Worm (Caenorhabditis elegans) whole organism, L4 larva: ENCODE measurements around the gene sumv-1.
A peak's percentile ranks its signal among the peaks of the same experiment; 100 is the strongest.

Source experiments
- F26F4.8 ChIP-seq: fragments of 200-800 bp; sonication (Bioruptor generic); conservative IDR thresholded peaks from 2 replicates; pipeline ENCODE4 v1.3.6; 2022; ENCODE audit warnings: missing genetic modification characterization, missing compliant biosample characterization
- F37D6.2 ChIP-seq: sonication (generic microtip); optimal IDR thresholded peaks from 2 replicates; lab custom pipeline; 2016; ENCODE audit warnings: mild to moderate bottlenecking, missing genetic modification characterization, missing compliant biosample characterization
- Y105C5A.15 ChIP-seq: fragments of 200-800 bp; sonication (Bioruptor generic); IDR thresholded peaks from 2 replicates; pipeline ENCODE4 v1.3.6; 2022; ENCODE audit warnings: missing genetic modification characterization, missing compliant biosample characterization
- Y48G9A.11 ChIP-seq: fragments of 200-800 bp; sonication (Bioruptor generic); IDR thresholded peaks from 2 replicates; pipeline ENCODE4 v1.3.6; 2022; ENCODE audit warnings: missing genetic modification reagents, missing genetic modification characterization, missing compliant biosample characterization
- ama-1 ChIP-seq: fragments of 150-350 bp; optimal IDR thresholded peaks from 2 replicates; lab custom pipeline; 2014; ENCODE audit warnings: inconsistent platforms, mixed read lengths
- ceh-82 ChIP-seq: sonication (generic microtip); optimal IDR thresholded peaks from 2 replicates; lab custom pipeline; 2017; ENCODE audit warnings: missing biosample characterization, missing genetic modification characterization
- daf-16 ChIP-seq, 3 experiments: sonication (generic microtip); optimal IDR thresholded peaks; 2 replicates each; lab custom pipeline; 2016 to 2017; ENCODE audit warnings: missing genetic modification characterization in 3 of 3, missing genetic modification reagents in 3 of 3, mild to moderate bottlenecking in 2 of 3, missing compliant biosample characterization in 2 of 3, missing biosample characterization in 1 of 3, moderate library complexity in 1 of 3
- dmd-9 ChIP-seq: fragments of 200-800 bp; sonication (Bioruptor generic); IDR thresholded peaks from 2 replicates; pipeline ENCODE4 v1.3.6; 2022; ENCODE audit warnings: missing genetic modification reagents, missing genetic modification characterization, missing compliant biosample characterization
- egl-43 ChIP-seq: fragments of 200-800 bp; sonication (Bioruptor generic); IDR thresholded peaks from 2 replicates; pipeline ENCODE4 v1.3.6; 2022; ENCODE audit warnings: missing genetic modification reagents, missing genetic modification characterization, missing compliant biosample characterization
- hlh-11 ChIP-seq: fragments of 200-800 bp; sonication (Bioruptor generic); optimal IDR thresholded peaks from 2 replicates; lab custom pipeline; 2018; ENCODE audit warnings: mild to moderate bottlenecking, missing genetic modification characterization, missing compliant biosample characterization
- hmg-1.1 ChIP-seq: fragments of 200-800 bp; sonication (Bioruptor generic); IDR thresholded peaks from 2 replicates; pipeline ENCODE4 v1.3.6; 2022; ENCODE audit warnings: missing genetic modification reagents, missing genetic modification characterization, missing compliant biosample characterization
- lin-15B ChIP-seq: fragments of 150-350 bp; sonication (generic microtip); optimal IDR thresholded peaks from 3 replicates; lab custom pipeline; 2014; ENCODE audit warnings: missing biosample characterization, missing genetic modification characterization
- lin-39 ChIP-seq: fragments of 150-350 bp; optimal IDR thresholded peaks from 2 replicates; lab custom pipeline; 2014; ENCODE audit warnings: missing biosample characterization, missing genetic modification reagents, missing genetic modification characterization
- lsy-2 ChIP-seq, 2 experiments: fragments of 150-350 bp in 1 of 2; sonication (generic microtip) in 1 of 2; optimal IDR thresholded peaks; 2 replicates each; lab custom pipeline; 2014 to 2017; ENCODE audit warnings: missing biosample characterization in 2 of 2, missing genetic modification characterization in 2 of 2
- mdl-1 ChIP-seq, 2 experiments: fragments of 150-350 bp in 1 of 2; sonication (generic microtip) in 1 of 2; optimal IDR thresholded peaks; 2 replicates each; lab custom pipeline; 2014 to 2017; ENCODE audit warnings: missing biosample characterization in 2 of 2, missing genetic modification characterization in 2 of 2
- mep-1 ChIP-seq: fragments of 150-350 bp; sonication (generic microtip); optimal IDR thresholded peaks from 3 replicates; lab custom pipeline; 2014; ENCODE audit warnings: missing biosample characterization, missing genetic modification characterization
- mes-2 ChIP-seq: sonication (generic microtip); optimal IDR thresholded peaks from 2 replicates; lab custom pipeline; 2016; ENCODE audit warnings: missing genotype, mild to moderate bottlenecking, missing genetic modification characterization, missing compliant biosample characterization; ENCODE audit not compliant: poor library complexity, severe bottlenecking
- mxl-3 ChIP-seq: fragments of 200-800 bp; sonication (Bioruptor generic); optimal IDR thresholded peaks from 2 replicates; lab custom pipeline; 2018; ENCODE audit warnings: mild to moderate bottlenecking, missing genetic modification characterization, missing compliant biosample characterization
- nhr-102 ChIP-seq: sonication (generic microtip); optimal IDR thresholded peaks from 2 replicates; lab custom pipeline; 2016; ENCODE audit warnings: mild to moderate bottlenecking, missing genetic modification characterization, moderate library complexity, missing compliant biosample characterization
- nhr-111 ChIP-seq: fragments of 200-800 bp; sonication (Bioruptor generic); optimal IDR thresholded peaks from 2 replicates; lab custom pipeline; 2018; ENCODE audit warnings: mild to moderate bottlenecking, missing genetic modification characterization, missing compliant biosample characterization
- nhr-25 ChIP-seq: sonication (generic microtip); optimal IDR thresholded peaks from 2 replicates; lab custom pipeline; 2017; ENCODE audit warnings: missing genetic modification characterization, mild to moderate bottlenecking, missing compliant biosample characterization, antibody characterized with exemption, moderate library complexity, borderline replicate concordance; ENCODE audit not compliant: insufficient read depth
- nhr-42 ChIP-seq: fragments of 200-800 bp; sonication (Bioruptor generic); IDR thresholded peaks from 2 replicates; pipeline ENCODE4 v1.3.6; 2022; ENCODE audit warnings: missing genetic modification characterization, missing compliant biosample characterization
- nhr-48 ChIP-seq: sonication (generic microtip); optimal IDR thresholded peaks from 2 replicates; lab custom pipeline; 2016; ENCODE audit warnings: mild to moderate bottlenecking, missing genetic modification characterization, missing compliant biosample characterization
- nhr-6 ChIP-seq: fragments of 150-350 bp; optimal IDR thresholded peaks from 2 replicates; lab custom pipeline; 2014; ENCODE audit warnings: missing biosample characterization, missing genetic modification characterization
- nhr-77 ChIP-seq: fragments of 150-350 bp; optimal IDR thresholded peaks from 2 replicates; lab custom pipeline; 2014; ENCODE audit warnings: missing biosample characterization, missing genetic modification characterization
- pqm-1 ChIP-seq: sonication (generic microtip); optimal IDR thresholded peaks from 2 replicates; lab custom pipeline; 2017; ENCODE audit warnings: missing biosample characterization, missing genetic modification characterization
- rbr-2 ChIP-seq: sonication (generic microtip); optimal IDR thresholded peaks from 2 replicates; lab custom pipeline; 2016; ENCODE audit warnings: missing genotype, missing genetic modification characterization, missing compliant biosample characterization
- sdz-12 ChIP-seq: fragments of 200-800 bp; sonication (Bioruptor generic); optimal IDR thresholded peaks from 2 replicates; lab custom pipeline; 2018; ENCODE audit warnings: mild to moderate bottlenecking, missing genetic modification characterization, missing compliant biosample characterization
- set-16 ChIP-seq: fragments of 200-800 bp; sonication (Bioruptor generic); IDR thresholded peaks from 2 replicates; pipeline ENCODE4 v1.3.6; 2022; ENCODE audit warnings: missing genetic modification reagents, missing genetic modification characterization, missing compliant biosample characterization
- skn-1 ChIP-seq: fragments of 150-350 bp; optimal IDR thresholded peaks from 2 replicates; lab custom pipeline; 2014; ENCODE audit warnings: missing biosample characterization, missing genetic modification characterization
- tra-1 ChIP-seq: fragments of 200-800 bp; sonication (Bioruptor generic); IDR thresholded peaks from 2 replicates; pipeline ENCODE4 v1.3.6; 2022; ENCODE audit warnings: missing genetic modification reagents, missing genetic modification characterization, missing compliant biosample characterization
- unc-62 ChIP-seq, 3 experiments: fragments of 150-350 bp in 1 of 3; sonication (generic microtip); optimal IDR thresholded peaks in 2 of 3; peaks in 1 of 3; 1 replicate in 1 of 3; 2 replicates in 2 of 3; lab custom pipeline; 2014 to 2017; ENCODE audit warnings: missing biosample characterization in 3 of 3, missing genetic modification characterization in 3 of 3, missing genetic modification reagents in 3 of 3, missing genotype in 1 of 3
- vab-7 ChIP-seq: fragments of 200-800 bp; sonication (Bioruptor generic); IDR thresholded peaks from 2 replicates; pipeline ENCODE4 v1.3.6; 2022; ENCODE audit warnings: missing genetic modification reagents, missing genetic modification characterization, missing compliant biosample characterization
- zfp-2 ChIP-seq: sonication (generic microtip); optimal IDR thresholded peaks from 2 replicates; lab custom pipeline; 2016; ENCODE audit warnings: mild to moderate bottlenecking, missing genetic modification characterization, missing compliant biosample characterization
- zip-11 ChIP-seq: fragments of 200-800 bp; sonication (Bioruptor generic); IDR thresholded peaks from 2 replicates; pipeline ENCODE4 v1.3.6; 2022; ENCODE audit warnings: missing genetic modification characterization, missing compliant biosample characterization
- zip-2 ChIP-seq: fragments of 150-350 bp; optimal IDR thresholded peaks from 2 replicates; lab custom pipeline; 2014; ENCODE audit warnings: missing biosample characterization, missing genetic modification characterization
- ztf-11 ChIP-seq: fragments of 150-350 bp; optimal IDR thresholded peaks from 2 replicates; lab custom pipeline; 2014; ENCODE audit warnings: missing biosample characterization, missing genetic modification characterization

The sumv-1 gene

ce11 chrIII:5286205-5286604 lies 32.2 kb upstream of the sumv-1 start, which contains the start of gene ZC395.11:
Gene ZC395.11, minus strand, starts transcription at chrIII:5286305.
- TF ChIP-seq nhr-77 (tag; lab: Kevin White, UChicago) (no peak), sdz-12 (no peak), Y48G9A.11 (GFP tag; lab: Robert Waterston, UW) (no peak), nhr-25 (tag; lab: Kevin White, UChicago) (no peak), daf-16 (GFP tag; optimal IDR thresholded peaks at IDR 0.05; lab: Kevin White, UChicago) (no peak), daf-16 (tag; optimal IDR thresholded peaks at IDR 0.05; lab: Kevin White, UChicago) (no peak), nhr-6 (tag; lab: Kevin White, UChicago) (no peak), zip-11 (GFP tag; lab: Robert Waterston, UW) (no peak)

- TF ChIP-seq egl-43 (GFP tag; lab: Robert Waterston, UW) (0 out of 2 replicates have a peak, but pooled peaks have one; percentile 26), ceh-82 (tag; lab: Kevin White, UChicago) (no peak), set-16 (GFP tag; lab: Robert Waterston, UW) (peak; percentile 75)
These were observed 31.5 kb upstream of the sumv-1 start for ce11 chrIII:5285484-5285883.

- TF ChIP-seq hmg-1.1 (GFP tag; lab: Robert Waterston, UW) (0 out of 2 replicates have a peak, but pooled peaks have one; percentile 9), skn-1 (tag; lab: Kevin White, UChicago) (no peak), dmd-9 (GFP tag; lab: Robert Waterston, UW) (no peak), nhr-48 (no peak), tra-1 (GFP tag; lab: Robert Waterston, UW) (0 out of 2 replicates have a peak, but pooled peaks have one; percentile 29), mep-1 (peak; percentile 12), pqm-1 (tag; lab: Kevin White, UChicago) (no peak), lin-15B (tag; lab: Kevin White, UChicago) (no peak), vab-7 (no peak), rbr-2 (tag; lab: Kevin White, UChicago) (peak; percentile 11), hlh-11 (tag; lab: Kevin White, UChicago) (no peak), lin-39 (tag; lab: Kevin White, UChicago) (no peak), ztf-11 (tag; lab: Kevin White, UChicago) (no peak), lsy-2 (tag; optimal IDR thresholded peaks at IDR 0.05; lab: Kevin White, UChicago) (peak in 1 of 2 experiments; percentile 64), F37D6.2 (tag; lab: Kevin White, UChicago) (no peak)
These were observed 26.2 kb upstream of the sumv-1 start for ce11 chrIII:5280228-5280627.

ce11 chrIII:5277740-5278139 lies 23.8 kb upstream of the sumv-1 start, which contains the start of gene clk-1:
Gene clk-1, plus strand, starts transcription at chrIII:5277894.
- peak; percentile 50 for TF ChIP-seq ama-1 (lab: Kevin White, UChicago)
- no peak for TF ChIP-seq mxl-3 (GFP tag; lab: Kevin White, UChicago)
- peak; percentile 31 for TF ChIP-seq nhr-111 (GFP tag; lab: Kevin White, UChicago)
- TF ChIP-seq mdl-1 (tag; optimal IDR thresholded peaks at IDR 0.05; lab: Kevin White, UChicago), result no peak
- TF ChIP-seq Y48G9A.11 (GFP tag; lab: Robert Waterston, UW), result 0 out of 2 replicates have a peak, but pooled peaks have one; percentile 7
- TF ChIP-seq nhr-102 (tag; lab: Kevin White, UChicago), result peak; percentile 13
- TF ChIP-seq zfp-2, result no peak
- peak; percentile 50; the same call in 1 of the 2 replicates for TF ChIP-seq nhr-42 (GFP tag; lab: Robert Waterston, UW)
- TF ChIP-seq dmd-9 (GFP tag; lab: Robert Waterston, UW), result no peak
- no peak for TF ChIP-seq mes-2
- TF ChIP-seq Y105C5A.15 (GFP tag; lab: Robert Waterston, UW), result 0 out of 2 replicates have a peak, but pooled peaks have one; percentile 12
- TF ChIP-seq zip-2 (tag; lab: Kevin White, UChicago), result no peak
- TF ChIP-seq unc-62 (GFP tag; optimal IDR thresholded peaks at IDR 0.05 in 1 of 2; lab: Kevin White, UChicago), result peak in 1 of 2 experiments; percentile 24
- TF ChIP-seq unc-62 (tag; optimal IDR thresholded peaks at IDR 0.05; lab: Kevin White, UChicago), result no peak
- TF ChIP-seq F26F4.8 (GFP tag; lab: Robert Waterston, UW), result 0 out of 2 replicates have a peak, but pooled peaks have one; percentile 56
